Worm (Caenorhabditis elegans) whole organism, L3 larva: ENCODE results near the gene str-44.

ENCODE experiments used
- ZK546.5 ChIP-seq: sonication (generic microtip); optimal IDR thresholded peaks from 2 replicates; lab custom pipeline; 2017; ENCODE audit warnings: missing biosample characterization, missing genetic modification characterization
- aly-2 ChIP-seq: fragments of 150-350 bp; optimal IDR thresholded peaks from 2 replicates; lab custom pipeline; 2014; ENCODE audit warnings: missing biosample characterization, missing genetic modification characterization
- nhr-23 ChIP-seq: fragments of 150-350 bp; optimal IDR thresholded peaks from 2 replicates; lab custom pipeline; 2014; ENCODE audit warnings: missing biosample characterization, missing genetic modification reagents, missing genetic modification characterization
- nhr-237 ChIP-seq: fragments of 150-350 bp; optimal IDR thresholded peaks from 2 replicates; lab custom pipeline; 2014; ENCODE audit warnings: missing biosample characterization, missing genetic modification characterization
- pqm-1 ChIP-seq: fragments of 150-350 bp; optimal IDR thresholded peaks from 2 replicates; lab custom pipeline; 2017; ENCODE audit warnings: missing biosample characterization, missing genetic modification characterization, inconsistent platforms
- tbx-2 ChIP-seq: sonication (generic microtip); optimal IDR thresholded peaks from 2 replicates; lab custom pipeline; 2016; ENCODE audit warnings: mild to moderate bottlenecking, missing genetic modification characterization, missing compliant biosample characterization
- unc-62 ChIP-seq: fragments of 150-350 bp; sonication (generic microtip); optimal IDR thresholded peaks from 4 replicates; lab custom pipeline; 2014; ENCODE audit warnings: missing biosample characterization, missing genetic modification reagents, missing genetic modification characterization

DNA sequence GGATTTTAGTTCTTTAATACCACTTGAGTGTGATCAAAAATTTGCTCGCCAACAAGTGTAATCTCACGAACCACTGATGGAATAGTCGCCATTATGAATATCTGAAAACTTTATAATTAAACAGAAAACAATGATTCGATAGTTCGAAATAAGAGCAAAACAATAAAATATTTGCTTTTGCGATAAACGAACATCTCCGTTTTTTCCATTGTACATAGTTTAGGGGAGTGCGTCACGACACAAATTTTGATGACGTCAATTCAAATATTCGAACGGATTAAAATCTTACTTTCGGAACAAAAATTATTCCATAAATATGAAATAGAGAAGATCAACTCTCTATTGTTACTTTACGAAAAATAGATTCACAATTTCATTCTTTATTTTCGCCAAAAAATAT lies 43.0 kb upstream of the str-44 start, which contains the start of gene mutd-1:
- TF ChIP-seq nhr-23 (no peak), ZK546.5 (tag; lab: Kevin White, UChicago) (no peak), aly-2 (no peak), pqm-1 (no peak), unc-62 (GFP tag; lab: Kevin White, UChicago) (no peak), tbx-2 (tag; lab: Kevin White, UChicago) (no peak), nhr-237 (tag; lab: Kevin White, UChicago) (no peak)
